Fruit fly (Drosophila melanogaster) whole organism, embryonic: Measurements from ENCODE around the gene PLCXD.

Source experiments
- Atf3 ChIP-seq: fragments of 200-800 bp; sonication (Bioruptor generic); optimal IDR thresholded peaks from 3 replicates; lab custom pipeline; 2016; ENCODE audit warnings: missing biosample characterization, missing genetic modification characterization
- CG10274 ChIP-seq: fragments of 200-800 bp; sonication (Bioruptor generic); optimal IDR thresholded peaks from 3 replicates; lab custom pipeline; 2017; ENCODE audit warnings: missing biosample characterization, mild to moderate bottlenecking, missing genetic modification characterization
- CG10654 ChIP-seq: fragments of 200-800 bp; sonication (Bioruptor generic); optimal IDR thresholded peaks from 2 replicates; lab custom pipeline; 2016; ENCODE audit warnings: missing biosample characterization, missing genetic modification characterization
- CG12236 ChIP-seq: fragments of 200-800 bp; sonication (Bioruptor generic); optimal IDR thresholded peaks from 2 replicates; lab custom pipeline; 2016; ENCODE audit warnings: missing biosample characterization, missing genetic modification characterization
- CG14667 ChIP-seq: fragments of 200-800 bp; sonication (Bioruptor generic); IDR thresholded peaks from 2 replicates; pipeline ENCODE4 v1.3.6; 2022; ENCODE audit warnings: missing biosample characterization, missing genetic modification characterization
- CG15601 ChIP-seq: fragments of 200-800 bp; sonication (Bioruptor generic); optimal IDR thresholded peaks from 3 replicates; lab custom pipeline; 2019; ENCODE audit warnings: missing biosample characterization, mild to moderate bottlenecking, missing genetic modification characterization, moderate library complexity
- CG17359 ChIP-seq: fragments of 200-800 bp; sonication (Bioruptor generic); optimal IDR thresholded peaks from 3 replicates; lab custom pipeline; 2018; ENCODE audit warnings: missing biosample characterization, mild to moderate bottlenecking, missing genetic modification characterization, moderate library complexity
- CG17829 ChIP-seq: fragments of 200-800 bp; optimal IDR thresholded peaks from 2 replicates; lab custom pipeline; 2019; ENCODE audit warnings: missing biosample characterization, mild to moderate bottlenecking, missing genetic modification characterization, moderate library complexity
- CG1832 ChIP-seq: fragments of 200-800 bp; sonication (Bioruptor generic); optimal IDR thresholded peaks from 2 replicates; lab custom pipeline; 2017; ENCODE audit warnings: missing biosample characterization, mild to moderate bottlenecking, missing genetic modification characterization, inconsistent platforms
- CG2202 ChIP-seq: fragments of 200-800 bp; sonication (Bioruptor generic); optimal IDR thresholded peaks from 2 replicates; lab custom pipeline; 2018; ENCODE audit warnings: missing biosample characterization, mild to moderate bottlenecking, missing genetic modification characterization
- CG3407 ChIP-seq: fragments of 200-800 bp; sonication (Bioruptor generic); optimal IDR thresholded peaks from 2 replicates; lab custom pipeline; 2018; ENCODE audit warnings: missing biosample characterization, mild to moderate bottlenecking, missing genetic modification characterization
- CG34422 ChIP-seq: fragments of 200-800 bp; sonication (Bioruptor generic); IDR thresholded peaks from 3 replicates; pipeline ENCODE4 v1.3.6; 2022; ENCODE audit warnings: missing biosample characterization, missing genetic modification characterization
- CG4404 ChIP-seq: fragments of 200-800 bp; sonication (Bioruptor generic); IDR thresholded peaks from 2 replicates; pipeline ENCODE4 v1.3.6; 2022; ENCODE audit warnings: missing biosample characterization, missing genetic modification characterization
- CG4424 ChIP-seq: fragments of 200-800 bp; sonication (Bioruptor generic); optimal IDR thresholded peaks from 3 replicates; lab custom pipeline; 2016; ENCODE audit warnings: missing biosample characterization, missing genetic modification characterization
- CG4820 ChIP-seq: fragments of 200-800 bp; sonication (Bioruptor generic); optimal IDR thresholded peaks from 3 replicates; lab custom pipeline; 2016; ENCODE audit warnings: missing biosample characterization, missing genetic modification characterization
- CG6654 ChIP-seq: fragments of 200-800 bp; sonication (Bioruptor generic); optimal IDR thresholded peaks from 2 replicates; lab custom pipeline; 2017; ENCODE audit warnings: missing biosample characterization, mild to moderate bottlenecking, missing genetic modification characterization
- CG6689 ChIP-seq: fragments of 200-800 bp; sonication (Bioruptor generic); IDR thresholded peaks from 2 replicates; pipeline ENCODE4 v1.3.6; 2022; ENCODE audit warnings: missing biosample characterization, missing genetic modification characterization
- CG6791 ChIP-seq: fragments of 200-800 bp; sonication (Bioruptor generic); IDR thresholded peaks from 3 replicates; pipeline ENCODE4 v1.3.6; 2022; ENCODE audit warnings: missing biosample characterization, missing genetic modification characterization; ENCODE audit not compliant: partially characterized antibody
- CG6854 ChIP-seq: fragments of 200-800 bp; sonication (Bioruptor generic); optimal IDR thresholded peaks from 3 replicates; lab custom pipeline; 2017; ENCODE audit warnings: missing biosample characterization, mild to moderate bottlenecking, missing genetic modification characterization
- CG9932 ChIP-seq: fragments of 200-800 bp; sonication (Bioruptor generic); IDR thresholded peaks from 2 replicates; pipeline ENCODE4 v1.3.6; 2022; ENCODE audit warnings: missing biosample characterization, missing genetic modification characterization
- CoRest ChIP-seq: fragments of 200-800 bp; sonication (Bioruptor generic); optimal IDR thresholded peaks from 3 replicates; lab custom pipeline; 2018; ENCODE audit warnings: missing biosample characterization, mild to moderate bottlenecking, missing genetic modification characterization, moderate library complexity
- Dad ChIP-seq: fragments of 200-800 bp; sonication (Bioruptor generic); optimal IDR thresholded peaks from 3 replicates; lab custom pipeline; 2016; ENCODE audit warnings: missing biosample characterization, missing genetic modification characterization
- Dfd ChIP-seq, 2 experiments: fragments of >200 bp; optimal IDR thresholded peaks; 2 replicates each; lab custom pipeline; 2017; ENCODE audit warnings: missing biosample characterization in 2 of 2, missing genetic modification characterization in 2 of 2
- Eip74EF ChIP-seq, 2 experiments: fragments of 200-800 bp in 1 of 2; fragments of >200 bp in 1 of 2; sonication (Bioruptor generic) in 1 of 2; optimal IDR thresholded peaks; 2 replicates each; lab custom pipeline; 2017 to 2019; ENCODE audit warnings: missing biosample characterization in 2 of 2, missing genetic modification characterization in 2 of 2, mild to moderate bottlenecking in 1 of 2, moderate library complexity in 1 of 2
- Hr39 ChIP-seq: fragments of >200 bp; optimal IDR thresholded peaks from 2 replicates; lab custom pipeline; 2017
- Lpt ChIP-seq: fragments of >200 bp; optimal IDR thresholded peaks from 2 replicates; lab custom pipeline; 2018; ENCODE audit warnings: missing biosample characterization, missing genetic modification characterization
- Oli ChIP-seq: fragments of 200-800 bp; sonication (Bioruptor generic); optimal IDR thresholded peaks from 2 replicates; lab custom pipeline; 2018; ENCODE audit warnings: missing biosample characterization, mild to moderate bottlenecking, missing genetic modification characterization, moderate library complexity
- Spps ChIP-seq: fragments of 200-800 bp; sonication (Bioruptor generic); optimal IDR thresholded peaks from 2 replicates; lab custom pipeline; 2018; ENCODE audit warnings: missing biosample characterization, mild to moderate bottlenecking, missing genetic modification characterization
- Ssrp ChIP-seq: fragments of 200-800 bp; sonication (Bioruptor generic); optimal IDR thresholded peaks from 2 replicates; lab custom pipeline; 2018; ENCODE audit warnings: missing biosample characterization, mild to moderate bottlenecking, missing genetic modification characterization, moderate library complexity
- abd-A ChIP-seq: fragments of 200-800 bp; sonication (Bioruptor generic); optimal IDR thresholded peaks from 3 replicates; lab custom pipeline; 2019; ENCODE audit warnings: missing biosample characterization, mild to moderate bottlenecking, missing genetic modification characterization, moderate library complexity
- ac ChIP-seq: fragments of 200-800 bp; sonication (Bioruptor generic); optimal IDR thresholded peaks from 3 replicates; lab custom pipeline; 2017; ENCODE audit warnings: missing biosample characterization, mild to moderate bottlenecking, missing genetic modification characterization
- ash1 ChIP-seq: fragments of 200-800 bp; sonication (Bioruptor generic); optimal IDR thresholded peaks from 2 replicates; lab custom pipeline; 2018; ENCODE audit warnings: missing biosample characterization, mild to moderate bottlenecking, missing genetic modification characterization
- az2 ChIP-seq: fragments of 200-800 bp; sonication (Bioruptor generic); optimal IDR thresholded peaks from 3 replicates; lab custom pipeline; 2016; ENCODE audit warnings: missing biosample characterization, missing genetic modification characterization
- cad ChIP-seq: fragments of >200 bp; optimal IDR thresholded peaks from 2 replicates; lab custom pipeline; 2017; ENCODE audit warnings: missing biosample characterization, missing genetic modification characterization
- cwo ChIP-seq: fragments of 200-800 bp; sonication (Bioruptor generic); optimal IDR thresholded peaks from 3 replicates; lab custom pipeline; 2017; ENCODE audit warnings: missing biosample characterization, missing genetic modification characterization, mild to moderate bottlenecking, moderate library complexity, missing genetic modification reagents
- dimm ChIP-seq: fragments of 200-800 bp; sonication (Bioruptor generic); IDR thresholded peaks from 2 replicates; pipeline ENCODE4 v1.3.6; 2022; ENCODE audit warnings: missing biosample characterization, missing genetic modification characterization
- dysf ChIP-seq: fragments of 200-800 bp; sonication (Bioruptor generic); IDR thresholded peaks from 3 replicates; pipeline ENCODE4 v1.3.6; 2022; ENCODE audit warnings: missing biosample characterization, missing genetic modification characterization
- emc ChIP-seq: fragments of 200-800 bp; sonication (Bioruptor generic); optimal IDR thresholded peaks from 2 replicates; lab custom pipeline; 2016; ENCODE audit warnings: missing biosample characterization, missing genetic modification characterization
- ems ChIP-seq: fragments of 200-800 bp; sonication (Bioruptor generic); optimal IDR thresholded peaks from 3 replicates; lab custom pipeline; 2016; ENCODE audit warnings: missing biosample characterization, missing genetic modification characterization
- gsb ChIP-seq: fragments of 200-800 bp; sonication (Bioruptor generic); IDR thresholded peaks from 2 replicates; pipeline ENCODE4 v1.3.6; 2022; ENCODE audit warnings: missing biosample characterization, missing genetic modification characterization
- mld ChIP-seq: fragments of 200-800 bp; sonication (Bioruptor generic); IDR thresholded peaks from 3 replicates; pipeline ENCODE4 v1.3.6; 2022; ENCODE audit warnings: missing biosample characterization, missing genetic modification characterization; ENCODE audit not compliant: partially characterized antibody
- pros ChIP-seq: fragments of 200-800 bp; sonication (Bioruptor generic); optimal IDR thresholded peaks from 3 replicates; lab custom pipeline; 2019; ENCODE audit warnings: missing biosample characterization, mild to moderate bottlenecking, missing genetic modification characterization, moderate library complexity
- pzg ChIP-seq: fragments of 200-800 bp; sonication (Bioruptor generic); optimal IDR thresholded peaks from 3 replicates; lab custom pipeline; 2018; ENCODE audit warnings: missing biosample characterization, mild to moderate bottlenecking, missing genetic modification characterization, moderate library complexity
- sc ChIP-seq, 3 experiments: fragments of >200 bp in 2 of 3; fragments of 200-800 bp in 1 of 3; sonication (Bioruptor generic) in 1 of 3; optimal IDR thresholded peaks; 2 replicates in 2 of 3; 3 replicates in 1 of 3; lab custom pipeline; 2017; ENCODE audit warnings: mild to moderate bottlenecking in 1 of 3, missing biosample characterization in 1 of 3, missing genetic modification characterization in 1 of 3, missing genetic modification reagents in 1 of 3
- so ChIP-seq: fragments of 200-800 bp; sonication (Bioruptor generic); IDR thresholded peaks from 3 replicates; pipeline ENCODE4 v1.3.6; 2022; ENCODE audit warnings: missing biosample characterization, missing genetic modification characterization
- sob ChIP-seq: fragments of 200-800 bp; sonication (Bioruptor generic); IDR thresholded peaks from 2 replicates; pipeline ENCODE4 v1.3.6; 2022; ENCODE audit warnings: missing biosample characterization, missing genetic modification characterization
- sr ChIP-seq: fragments of 200-800 bp; sonication (Bioruptor generic); IDR thresholded peaks from 3 replicates; pipeline ENCODE4 v1.3.6; 2022; ENCODE audit warnings: missing biosample characterization, missing genetic modification characterization
- stc ChIP-seq: fragments of 200-800 bp; sonication (Bioruptor generic); IDR thresholded peaks from 2 replicates; pipeline ENCODE4 v1.3.6; 2022; ENCODE audit warnings: missing biosample characterization, missing genetic modification characterization
- trem ChIP-seq: fragments of 200-800 bp; optimal IDR thresholded peaks from 3 replicates; lab custom pipeline; 2019; ENCODE audit warnings: missing biosample characterization, mild to moderate bottlenecking, missing genetic modification characterization, moderate library complexity

The PLCXD gene

dm6 chr2L:12044613-12045350 lies 4.4 kb upstream of the PLCXD start, which contains the start of gene CG6785 (continued):
- no peak for TF ChIP-seq CG1832 (GFP tag; lab: Kevin White, UChicago)
- peak; percentile 88 for TF ChIP-seq CG17359 (tag; lab: Kevin White, UChicago)
- TF ChIP-seq trem (tag; lab: Kevin White, UChicago), result peak; percentile 37
- peak; percentile 93 for TF ChIP-seq CG3407 (GFP tag; lab: Kevin White, UChicago)
- peak; percentile 50; the same call in 1 of the 3 replicates for TF ChIP-seq CG34422
- TF ChIP-seq stc (GFP tag; lab: Robert Waterston, UW), result peak; percentile 42; the same call in 1 of the 2 replicates
- TF ChIP-seq ems (GFP tag; lab: Kevin White, UChicago), result peak; percentile 73
- peak; percentile 89 for TF ChIP-seq abd-A (tag; lab: Kevin White, UChicago)
- TF ChIP-seq CG6689 (GFP tag; lab: Robert Waterston, UW), result peak; percentile 20; the same call in 1 of the 2 replicates
- TF ChIP-seq gsb (GFP tag; lab: Robert Waterston, UW), result no peak
- peak; percentile 76 for TF ChIP-seq Atf3 (GFP tag; lab: Kevin White, UChicago)
- no peak for TF ChIP-seq mld
- TF ChIP-seq az2 (GFP tag; lab: Kevin White, UChicago), result peak; percentile 72
- no peak for TF ChIP-seq sc (optimal IDR thresholded peaks at IDR 0.05; lab: Kevin White, UChicago)
- TF ChIP-seq sc (GFP tag; optimal IDR thresholded peaks at IDR 0.05; lab: Kevin White, UChicago), result peak; percentile 79
- peak; percentile 67 for TF ChIP-seq CG4424 (GFP tag; lab: Kevin White, UChicago)
- no peak for TF ChIP-seq CG4404
- no peak for TF ChIP-seq CG6654 (GFP tag; lab: Kevin White, UChicago)
- TF ChIP-seq ac (GFP tag; lab: Kevin White, UChicago), result peak; percentile 78
- TF ChIP-seq Eip74EF (GFP tag; optimal IDR thresholded peaks at IDR 0.05; lab: Kevin White, UChicago), result peak in 1 of 2 experiments; percentile 84
- no peak for TF ChIP-seq Dfd (GFP tag; optimal IDR thresholded peaks at IDR 0.05; lab: Kevin White, UChicago)
- TF ChIP-seq Oli (tag; lab: Kevin White, UChicago), result peak; percentile 65
- TF ChIP-seq CG15601 (tag; lab: Kevin White, UChicago), result peak; percentile 92
- no peak for TF ChIP-seq CG14667 (GFP tag; lab: Robert Waterston, UW)
- peak; percentile 59; the same call in 1 of the 2 replicates for TF ChIP-seq sob (GFP tag; lab: Robert Waterston, UW)
- peak; percentile 94 for TF ChIP-seq CG12236 (GFP tag; lab: Kevin White, UChicago)
- no peak for TF ChIP-seq CG6791 (GFP tag; lab: Robert Waterston, UW)
- no peak for TF ChIP-seq pros (GFP tag; lab: Kevin White, UChicago)
- peak; percentile 48 for TF ChIP-seq CG10274 (GFP tag; lab: Kevin White, UChicago)
- peak; percentile 60 for TF ChIP-seq CG4820 (GFP tag; lab: Kevin White, UChicago)
- peak; percentile 7 for TF ChIP-seq pzg (GFP tag; lab: Kevin White, UChicago)
- TF ChIP-seq so (GFP tag; lab: Robert Waterston, UW), result peak; percentile 74; the same call in 2 of the 3 replicates
- no peak for TF ChIP-seq dimm
- TF ChIP-seq cwo (GFP tag; lab: Kevin White, UChicago), result peak; percentile 60
- peak; percentile 30; the same call in 1 of the 2 replicates for TF ChIP-seq CG9932 (GFP tag; lab: Robert Waterston, UW)
- TF ChIP-seq sr (GFP tag; lab: Robert Waterston, UW), result peak; percentile 51; the same call in 1 of the 3 replicates
- TF ChIP-seq Dad, result peak; percentile 65
- TF ChIP-seq CG2202 (tag; lab: Kevin White, UChicago), result peak; percentile 92
- TF ChIP-seq dysf, result peak; percentile 41; the same call in 1 of the 3 replicates
- no peak for TF ChIP-seq cad (GFP tag; lab: Kevin White, UChicago)
- TF ChIP-seq CG6854 (GFP tag; lab: Kevin White, UChicago), result peak; percentile 87
- TF ChIP-seq CG10654 (GFP tag; lab: Kevin White, UChicago), result peak; percentile 72
- peak; percentile 73 for TF ChIP-seq Spps (tag; lab: Kevin White, UChicago)
- TF ChIP-seq CoRest (tag; lab: Kevin White, UChicago), result peak; percentile 70
- TF ChIP-seq Ssrp, result no peak
- no peak for TF ChIP-seq emc (GFP tag; lab: Kevin White, UChicago)
- TF ChIP-seq CG17829 (tag; lab: Kevin White, UChicago), result peak; percentile 29
- peak; percentile 78 for TF ChIP-seq ash1
- no peak for TF ChIP-seq Hr39 (lab: Kevin White, UChicago)
- no peak for TF ChIP-seq Lpt
